Fruit fly (Drosophila melanogaster): Measurements from ENCODE around the gene Calx.
A peak's percentile ranks its signal among the peaks of the same experiment; 100 is the strongest.

Gene Calx

DNA sequence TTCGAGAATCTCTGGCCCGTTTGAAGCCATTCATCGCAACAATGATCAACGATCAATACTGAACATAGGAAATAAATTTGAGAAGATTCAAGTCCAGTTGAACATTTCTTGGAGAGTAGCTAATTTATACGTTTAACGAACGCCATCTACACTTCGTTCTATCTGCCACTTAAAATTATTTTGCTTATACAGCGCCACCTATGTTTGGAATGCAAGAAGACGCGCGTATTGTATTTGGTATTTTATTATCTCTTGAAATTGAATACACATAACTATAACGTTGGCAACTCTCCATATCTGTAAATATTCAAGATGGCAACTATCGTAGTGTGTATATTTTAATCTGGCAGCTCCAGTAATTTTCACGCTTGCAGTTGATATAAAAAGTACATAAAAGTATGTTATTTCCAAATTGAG, 30.0 kb upstream of the Calx start (continued):
- TF ChIP-seq Hmr (GFP tag; optimal IDR thresholded peaks at IDR 0.05) (peak; percentile 61), nmo (GFP tag; optimal IDR thresholded peaks at IDR 0.05) (no peak), dysf (GFP tag; IDR thresholded peaks at IDR 0.05) (peak; percentile 56), lmd (GFP tag; IDR thresholded peaks at IDR 0.05) (peak; percentile 63), crc (GFP tag; optimal IDR thresholded peaks at IDR 0.05) (no peak), dpn (GFP tag; optimal IDR thresholded peaks at IDR 0.05) (peak; percentile 46 to 57), grau (tag; optimal IDR thresholded peaks at IDR 0.05) (peak; percentile 40), CG12942 (GFP tag; optimal IDR thresholded peaks at IDR 0.05) (no peak), CG2120 (GFP tag; optimal IDR thresholded peaks at IDR 0.05) (peak; percentile 42), ci (GFP tag; IDR thresholded peaks at IDR 0.05) (peak; percentile 42; the same call in 1 of the 3 replicates), stwl (tag; optimal IDR thresholded peaks at IDR 0.05) (no peak), CG31441 (GFP tag; IDR thresholded peaks at IDR 0.05) (no peak), CG3847 (GFP tag; IDR thresholded peaks at IDR 0.05) (peak; percentile 72), CG12104 (GFP tag; optimal IDR thresholded peaks at IDR 0.05) (no peak), CG14860 (GFP tag; IDR thresholded peaks at IDR 0.05; ENCODE audit: partially characterized antibody) (no peak), CHES-1-like (GFP tag; optimal IDR thresholded peaks at IDR 0.05) (peak; percentile 5), tin (GFP tag; optimal IDR thresholded peaks at IDR 0.05) (peak; percentile 36), caup (GFP tag; optimal IDR thresholded peaks at IDR 0.05; ENCODE audit: severe bottlenecking) (peak; percentile 8), Mad (GFP tag; optimal IDR thresholded peaks at IDR 0.05) (peak; percentile 32), Deaf1 (tag; optimal IDR thresholded peaks at IDR 0.05) (no peak), D (optimal IDR thresholded peaks at IDR 0.05) (no peak), D (GFP tag; optimal IDR thresholded peaks at IDR 0.05) (no peak), repo (GFP tag; optimal IDR thresholded peaks at IDR 0.05) (no peak), rib (GFP tag; IDR thresholded peaks at IDR 0.05) (no peak), Awh (GFP tag; IDR thresholded peaks at IDR 0.05) (0 out of 2 replicates have a peak, but pooled peaks have one; percentile 9), Dfd (GFP tag; optimal IDR thresholded peaks at IDR 0.05) (no peak), amos (GFP tag; IDR thresholded peaks at IDR 0.05; ENCODE audit: partially characterized antibody) (peak; percentile 16; the same call in 1 of the 2 replicates), Opbp (GFP tag; IDR thresholded peaks at IDR 0.05; ENCODE audit: partially characterized antibody) (peak; percentile 12; the same call in 1 of the 3 replicates), knrl (GFP tag; IDR thresholded peaks at IDR 0.05; ENCODE audit: partially characterized antibody) (no peak; the same call in 2 of the 3 replicates), CG12769 (tag; optimal IDR thresholded peaks at IDR 0.05) (peak; percentile 27), CG9215 (GFP tag; IDR thresholded peaks at IDR 0.05) (peak; percentile 27; the same call in 1 of the 2 replicates), CG10565 (GFP tag; optimal IDR thresholded peaks at IDR 0.05) (no peak), Six4 (GFP tag; optimal IDR thresholded peaks at IDR 0.05) (no peak), CG6791 (GFP tag; IDR thresholded peaks at IDR 0.05; ENCODE audit: partially characterized antibody) (peak; percentile 72), CG14050 (GFP tag; IDR thresholded peaks at IDR 0.05) (no peak), CG9876 (GFP tag; optimal IDR thresholded peaks at IDR 0.05) (peak; percentile 49), CG15696 (tag; optimal IDR thresholded peaks at IDR 0.05) (peak; percentile 53), slbo (GFP tag; IDR thresholded peaks at IDR 0.05) (peak; percentile 70), CG43689 (GFP tag; IDR thresholded peaks at IDR 0.05) (no peak), so (GFP tag; IDR thresholded peaks at IDR 0.05) (no peak), CG12299 (tag; optimal IDR thresholded peaks at IDR 0.05) (no peak), salm (tag; optimal IDR thresholded peaks at IDR 0.05) (no peak), C15 (GFP tag; IDR thresholded peaks at IDR 0.05) (no peak), abd-A (tag; optimal IDR thresholded peaks at IDR 0.05) (no peak), oc (tag; optimal IDR thresholded peaks at IDR 0.05) (peak; percentile 52), NC2α (GFP tag; optimal IDR thresholded peaks at IDR 0.05) (peak; percentile 23), lilli (GFP tag; optimal IDR thresholded peaks at IDR 0.05) (peak; percentile 40), NfI (GFP tag; optimal IDR thresholded peaks at IDR 0.05) (peak; percentile 63), nerfin-2 (GFP tag; IDR thresholded peaks at IDR 0.05; ENCODE audit: partially characterized antibody) (no peak), pnt (GFP tag; optimal IDR thresholded peaks at IDR 0.05) (peak; percentile 20), gcm2 (GFP tag; optimal IDR thresholded peaks at IDR 0.05) (no peak)
